Fruit fly (Drosophila melanogaster): Measurements from ENCODE around the gene Pdk1.

The Pdk1 gene

dm6 chr3L:134868-135267, 5.6 kb downstream of the Pdk1 start:
- TF ChIP-seq pan (optimal IDR thresholded peaks at IDR 0.05) (no peak), psq (optimal IDR thresholded peaks at IDR 0.05) (no peak), EcR (GFP tag; optimal IDR thresholded peaks at IDR 0.05) (peak in 1 of 2 experiments; percentile 77)

dm6 chr3L:136591-137280, 7.5 kb downstream of the Pdk1 start:
- TF ChIP-seq pan (optimal IDR thresholded peaks at IDR 0.05), result no peak
- no peak for TF ChIP-seq EcR (GFP tag; optimal IDR thresholded peaks at IDR 0.05)
- TF ChIP-seq psq (optimal IDR thresholded peaks at IDR 0.05), result no peak

dm6 chr3L:137596-138169, 8.4 kb downstream of the Pdk1 start:
- TF ChIP-seq CG8478 (optimal IDR thresholded peaks at IDR 0.05), result no peak
- TF ChIP-seq usp (GFP tag; optimal IDR thresholded peaks at IDR 0.05), result no peak
- no peak for TF ChIP-seq psq (optimal IDR thresholded peaks at IDR 0.05)
- no peak for TF ChIP-seq Dll (optimal IDR thresholded peaks at IDR 0.05)
- TF ChIP-seq pan (optimal IDR thresholded peaks at IDR 0.05), result no peak
- no peak for TF ChIP-seq EcR (GFP tag; optimal IDR thresholded peaks at IDR 0.05)

- TF ChIP-seq pan (optimal IDR thresholded peaks at IDR 0.05) (no peak), EcR (GFP tag; optimal IDR thresholded peaks at IDR 0.05) (peak in 1 of 2 experiments; percentile 42), Dll (optimal IDR thresholded peaks at IDR 0.05) (no peak), usp (GFP tag; optimal IDR thresholded peaks at IDR 0.05) (no peak), CG8478 (optimal IDR thresholded peaks at IDR 0.05) (no peak)
Measured at dm6 chr3L:139574-140567, 10.6 kb downstream of the Pdk1 start.

dm6 chr3L:140838-141559, 11.7 kb downstream of the Pdk1 start:
- TF ChIP-seq usp (GFP tag; optimal IDR thresholded peaks at IDR 0.05) (no peak), CG8478 (optimal IDR thresholded peaks at IDR 0.05) (no peak), psq (optimal IDR thresholded peaks at IDR 0.05) (no peak), pan (optimal IDR thresholded peaks at IDR 0.05) (no peak), Dll (optimal IDR thresholded peaks at IDR 0.05) (no peak), EcR (GFP tag; optimal IDR thresholded peaks at IDR 0.05) (peak; percentile 63 to 72)

- no peak for TF ChIP-seq EcR (GFP tag; optimal IDR thresholded peaks at IDR 0.05)
- no peak for TF ChIP-seq psq (optimal IDR thresholded peaks at IDR 0.05)
- TF ChIP-seq usp (GFP tag; optimal IDR thresholded peaks at IDR 0.05), result no peak
- no peak for TF ChIP-seq CG8478 (optimal IDR thresholded peaks at IDR 0.05)
- no peak for TF ChIP-seq pan (optimal IDR thresholded peaks at IDR 0.05)
- no peak for TF ChIP-seq Dll (optimal IDR thresholded peaks at IDR 0.05)
Measured at dm6 chr3L:145998-146576, 16.8 kb downstream of the Pdk1 start, which contains the start of gene CG6845. TSS of gene CG6845 (plus strand) at chr3L:146433.

dm6 chr3L:152489-152888, 23.2 kb downstream of the Pdk1 start, which contains the start of the genes Dic61B and p130CAS:
TSS of gene Dic61B (minus strand) at chr3L:152589.
TSS of gene p130CAS (plus strand) at chr3L:152884.
- TF ChIP-seq EcR (GFP tag; optimal IDR thresholded peaks at IDR 0.05), result no peak
- TF ChIP-seq pan (optimal IDR thresholded peaks at IDR 0.05), result no peak

- no peak for TF ChIP-seq pan (optimal IDR thresholded peaks at IDR 0.05)
- TF ChIP-seq usp (GFP tag; optimal IDR thresholded peaks at IDR 0.05), result no peak
- no peak for TF ChIP-seq CG8478 (optimal IDR thresholded peaks at IDR 0.05)
- no peak for TF ChIP-seq EcR (GFP tag; optimal IDR thresholded peaks at IDR 0.05)
- TF ChIP-seq Dll (optimal IDR thresholded peaks at IDR 0.05), result no peak
- TF ChIP-seq psq (optimal IDR thresholded peaks at IDR 0.05), result no peak
Measured at dm6 chr3L:153670-154069, 24.4 kb downstream of the Pdk1 start.

- TF ChIP-seq psq (optimal IDR thresholded peaks at IDR 0.05) (no peak), CG8478 (optimal IDR thresholded peaks at IDR 0.05) (no peak), pan (optimal IDR thresholded peaks at IDR 0.05) (no peak), usp (GFP tag; optimal IDR thresholded peaks at IDR 0.05) (no peak)
Measured at dm6 chr3L:156591-157303, 27.5 kb downstream of the Pdk1 start.

- no peak for TF ChIP-seq EcR (GFP tag; optimal IDR thresholded peaks at IDR 0.05)
- no peak for TF ChIP-seq pan (optimal IDR thresholded peaks at IDR 0.05)
- no peak for TF ChIP-seq CG8478 (optimal IDR thresholded peaks at IDR 0.05)
- no peak for TF ChIP-seq psq (optimal IDR thresholded peaks at IDR 0.05)
- no peak for TF ChIP-seq Dll (optimal IDR thresholded peaks at IDR 0.05)
- no peak for TF ChIP-seq usp (GFP tag; optimal IDR thresholded peaks at IDR 0.05)
Measured at dm6 chr3L:157674-158179, 28.5 kb downstream of the Pdk1 start.

Measured in whole organism.